Worm (Caenorhabditis elegans) whole organism, young adult: ENCODE results near the gene srx-85.

Experiments used
- B0019.2 ChIP-seq: fragments of 200-800 bp; sonication (Bioruptor generic); conservative IDR thresholded peaks from 2 replicates; pipeline ENCODE4 v1.3.6; 2022; ENCODE audit warnings: missing genetic modification reagents, missing genetic modification characterization, missing compliant biosample characterization
- C17E4.6 ChIP-seq: fragments of 200-800 bp; sonication (Bioruptor generic); IDR thresholded peaks from 2 replicates; pipeline ENCODE4 v1.3.6; 2022; ENCODE audit warnings: missing genetic modification reagents, missing genetic modification characterization, missing compliant biosample characterization
- F10E7.11 ChIP-seq: sonication (generic microtip); optimal IDR thresholded peaks from 2 replicates; lab custom pipeline; 2017; ENCODE audit warnings: mild to moderate bottlenecking, missing genetic modification characterization, moderate library complexity, missing compliant biosample characterization
- F23B12.7 ChIP-seq: sonication (generic microtip); optimal IDR thresholded peaks from 2 replicates; lab custom pipeline; 2017; ENCODE audit warnings: missing genetic modification characterization, mild to moderate bottlenecking, missing compliant biosample characterization, antibody characterized with exemption, moderate library complexity; ENCODE audit not compliant: insufficient read depth
- F33H1.4 ChIP-seq: fragments of 200-800 bp; sonication (Bioruptor generic); IDR thresholded peaks from 2 replicates; pipeline ENCODE4 v1.3.6; 2022; ENCODE audit warnings: missing genetic modification reagents, missing genetic modification characterization, missing compliant biosample characterization
- F37B4.10 ChIP-seq: fragments of 200-800 bp; sonication (Bioruptor generic); IDR thresholded peaks from 2 replicates; pipeline ENCODE4 v1.3.6; 2022; ENCODE audit warnings: missing genetic modification characterization, missing compliant biosample characterization
- F57A8.1 ChIP-seq: fragments of 200-800 bp; sonication (Bioruptor generic); optimal IDR thresholded peaks from 2 replicates; lab custom pipeline; 2018; ENCODE audit warnings: mild to moderate bottlenecking, missing genetic modification characterization, moderate library complexity, missing compliant biosample characterization
- F57C9.4 ChIP-seq: sonication (generic microtip); optimal IDR thresholded peaks from 2 replicates; lab custom pipeline; 2017; ENCODE audit warnings: mild to moderate bottlenecking, missing genetic modification characterization, missing compliant biosample characterization
- K12H6.12 ChIP-seq: fragments of 200-800 bp; sonication (Bioruptor generic); optimal IDR thresholded peaks from 2 replicates; lab custom pipeline; 2018; ENCODE audit warnings: mild to moderate bottlenecking, missing genetic modification characterization, missing compliant biosample characterization
- Y53F4B.3 ChIP-seq: fragments of 200-800 bp; sonication (Bioruptor generic); IDR thresholded peaks from 2 replicates; pipeline ENCODE4 v1.3.6; 2022; ENCODE audit warnings: missing genetic modification reagents, missing genetic modification characterization, missing compliant biosample characterization
- Y53G8AR.9 ChIP-seq: fragments of 200-800 bp; sonication (Bioruptor generic); conservative IDR thresholded peaks from 2 replicates; pipeline ENCODE4 v1.3.6; 2022; ENCODE audit warnings: missing genetic modification reagents, missing genetic modification characterization, missing compliant biosample characterization
- Y56A3A.18 ChIP-seq: fragments of 200-800 bp; sonication (Bioruptor generic); IDR thresholded peaks from 2 replicates; pipeline ENCODE4 v1.3.6; 2022; ENCODE audit warnings: missing genetic modification reagents, missing genetic modification characterization, missing compliant biosample characterization
- Y67H2A.10 ChIP-seq: fragments of 200-800 bp; sonication (Bioruptor generic); conservative IDR thresholded peaks from 2 replicates; pipeline ENCODE4 v1.3.6; 2022; ENCODE audit warnings: missing genetic modification reagents, missing genetic modification characterization, missing compliant biosample characterization
- Y79H2A.3 ChIP-seq: fragments of 200-800 bp; sonication (Bioruptor generic); conservative IDR thresholded peaks from 2 replicates; pipeline ENCODE4 v1.3.6; 2022; ENCODE audit warnings: missing genetic modification reagents, missing genetic modification characterization, missing compliant biosample characterization
- akir-1 ChIP-seq: fragments of 200-800 bp; sonication (Bioruptor generic); optimal IDR thresholded peaks from 2 replicates; lab custom pipeline; 2018; ENCODE audit warnings: mild to moderate bottlenecking, missing genetic modification characterization, moderate library complexity, missing compliant biosample characterization
- aptf-2 ChIP-seq: fragments of 200-800 bp; sonication (Bioruptor generic); conservative IDR thresholded peaks from 2 replicates; pipeline ENCODE4 v1.3.6; 2022; ENCODE audit warnings: missing genetic modification reagents, missing genetic modification characterization, missing compliant biosample characterization
- atf-7 ChIP-seq: sonication (generic microtip); optimal IDR thresholded peaks from 2 replicates; lab custom pipeline; 2017; ENCODE audit warnings: mild to moderate bottlenecking, missing genetic modification characterization, missing compliant biosample characterization
- athp-1 ChIP-seq: sonication (generic microtip); optimal IDR thresholded peaks from 2 replicates; lab custom pipeline; 2017; ENCODE audit warnings: mild to moderate bottlenecking, missing genetic modification characterization, missing compliant biosample characterization
- ccch-3 ChIP-seq: fragments of 200-800 bp; sonication (Bioruptor generic); optimal IDR thresholded peaks from 2 replicates; lab custom pipeline; 2018; ENCODE audit warnings: mild to moderate bottlenecking, missing genetic modification characterization, missing compliant biosample characterization
- cebp-2 ChIP-seq: fragments of 200-800 bp; sonication (Bioruptor generic); IDR thresholded peaks from 2 replicates; pipeline ENCODE4 v1.3.6; 2022; ENCODE audit warnings: missing genetic modification characterization, missing compliant biosample characterization
- ceh-100 ChIP-seq: fragments of 200-800 bp; sonication (Bioruptor generic); IDR thresholded peaks from 2 replicates; pipeline ENCODE4 v1.3.6; 2022; ENCODE audit warnings: missing genetic modification reagents, missing genetic modification characterization, missing compliant biosample characterization
- ceh-27 ChIP-seq: fragments of 200-800 bp; sonication (Bioruptor generic); optimal IDR thresholded peaks from 2 replicates; lab custom pipeline; 2018; ENCODE audit warnings: mild to moderate bottlenecking, missing genetic modification characterization, moderate library complexity, missing compliant biosample characterization
- ceh-40 ChIP-seq: fragments of 200-800 bp; sonication (Bioruptor generic); IDR thresholded peaks from 2 replicates; pipeline ENCODE4 v1.3.6; 2022; ENCODE audit warnings: missing genetic modification characterization, missing compliant biosample characterization
- ceh-58 ChIP-seq: fragments of 200-800 bp; sonication (Bioruptor generic); IDR thresholded peaks from 2 replicates; pipeline ENCODE4 v1.3.6; 2022; ENCODE audit warnings: missing genetic modification characterization, missing compliant biosample characterization
- die-1 ChIP-seq: sonication (generic microtip); optimal IDR thresholded peaks from 2 replicates; lab custom pipeline; 2016; ENCODE audit warnings: missing genotype, mild to moderate bottlenecking, missing genetic modification characterization, missing compliant biosample characterization
- dox-1 ChIP-seq: fragments of 200-800 bp; sonication (Bioruptor generic); IDR thresholded peaks from 2 replicates; pipeline ENCODE4 v1.3.6; 2022; ENCODE audit warnings: missing genetic modification reagents, missing genetic modification characterization, missing compliant biosample characterization
- him-1 ChIP-seq: sonication (generic microtip); optimal IDR thresholded peaks from 2 replicates; lab custom pipeline; 2016; ENCODE audit warnings: missing genotype, missing genetic modification reagents, missing genetic modification characterization, missing compliant biosample characterization
- hsf-1 ChIP-seq: fragments of 200-800 bp; sonication (Bioruptor generic); IDR thresholded peaks from 2 replicates; pipeline ENCODE4 v1.3.6; 2022; ENCODE audit warnings: missing genetic modification reagents, missing genetic modification characterization, missing compliant biosample characterization
- let-526 ChIP-seq: fragments of 200-800 bp; sonication (Bioruptor generic); IDR thresholded peaks from 2 replicates; pipeline ENCODE4 v1.3.6; 2022; ENCODE audit warnings: missing genetic modification reagents, missing genetic modification characterization, missing compliant biosample characterization
- let-607 ChIP-seq, 2 experiments: fragments of 200-800 bp in 1 of 2; sonication (Bioruptor generic) in 1 of 2; sonication (generic microtip) in 1 of 2; optimal IDR thresholded peaks; 2 replicates each; lab custom pipeline; 2016 to 2018; ENCODE audit warnings: mild to moderate bottlenecking in 2 of 2, missing compliant biosample characterization in 2 of 2, missing genetic modification characterization in 2 of 2, moderate library complexity in 2 of 2, missing genotype in 1 of 2
- lin-26 ChIP-seq: fragments of 200-800 bp; sonication (Bioruptor generic); IDR thresholded peaks from 2 replicates; pipeline ENCODE4 v1.3.6; 2022; ENCODE audit warnings: missing genetic modification reagents, missing genetic modification characterization, missing compliant biosample characterization
- lin-35 ChIP-seq, 3 experiments: fragments of 150-350 bp in 2 of 3; sonication (generic microtip) in 1 of 3; optimal IDR thresholded peaks; 2 replicates each; lab custom pipeline; 2014 to 2018; ENCODE audit warnings: missing biosample characterization in 3 of 3, missing genetic modification characterization in 3 of 3, missing genetic modification reagents in 3 of 3
- lin-54 ChIP-seq: fragments of 200-800 bp; sonication (Bioruptor generic); optimal IDR thresholded peaks from 2 replicates; lab custom pipeline; 2018; ENCODE audit warnings: mild to moderate bottlenecking, missing genetic modification characterization, missing compliant biosample characterization
- lir-1 ChIP-seq: fragments of 200-800 bp; sonication (Bioruptor generic); conservative IDR thresholded peaks from 2 replicates; pipeline ENCODE4 v1.3.6; 2022; ENCODE audit warnings: missing genetic modification reagents, missing genetic modification characterization, missing compliant biosample characterization
- lsy-27 ChIP-seq: sonication (generic microtip); optimal IDR thresholded peaks from 2 replicates; lab custom pipeline; 2017; ENCODE audit warnings: missing genetic modification characterization, mild to moderate bottlenecking, missing compliant biosample characterization, antibody characterized with exemption, missing genotype, borderline replicate concordance; ENCODE audit not compliant: insufficient read depth
- mes-4 ChIP-seq: sonication (generic microtip); optimal IDR thresholded peaks from 2 replicates; lab custom pipeline; 2016; ENCODE audit warnings: missing genotype, missing genetic modification characterization, missing compliant biosample characterization
- nhr-90 ChIP-seq: sonication (generic microtip); optimal IDR thresholded peaks from 2 replicates; lab custom pipeline; 2016; ENCODE audit warnings: missing genotype, mild to moderate bottlenecking, missing genetic modification characterization, missing compliant biosample characterization
- repo-1 ChIP-seq: sonication (generic microtip); optimal IDR thresholded peaks from 2 replicates; lab custom pipeline; 2017; ENCODE audit warnings: mild to moderate bottlenecking, missing genetic modification characterization, missing compliant biosample characterization
- sdz-38 ChIP-seq: sonication (generic microtip); optimal IDR thresholded peaks from 2 replicates; lab custom pipeline; 2016; ENCODE audit warnings: missing genotype, missing genetic modification characterization, missing compliant biosample characterization
- sea-2 ChIP-seq: fragments of 200-800 bp; sonication (Bioruptor generic); IDR thresholded peaks from 2 replicates; pipeline ENCODE4 v1.3.6; 2022; ENCODE audit warnings: missing genetic modification characterization, missing compliant biosample characterization
- snpc-3.4 ChIP-seq: sonication (generic microtip); optimal IDR thresholded peaks from 2 replicates; lab custom pipeline; 2017; ENCODE audit warnings: missing genetic modification characterization, mild to moderate bottlenecking, missing compliant biosample characterization, antibody characterized with exemption, moderate library complexity, missing genotype, missing genetic modification reagents
- sptf-2 ChIP-seq: fragments of 200-800 bp; sonication (Bioruptor generic); optimal IDR thresholded peaks from 2 replicates; lab custom pipeline; 2018; ENCODE audit warnings: mild to moderate bottlenecking, missing genetic modification characterization, missing compliant biosample characterization
- tbp1 ChIP-seq: fragments of 200-800 bp; sonication (Bioruptor generic); optimal IDR thresholded peaks from 2 replicates; lab custom pipeline; 2018; ENCODE audit warnings: mild to moderate bottlenecking, missing genetic modification characterization, missing compliant biosample characterization
- unc-62 ChIP-seq: fragments of 150-350 bp; optimal IDR thresholded peaks from 2 replicates; lab custom pipeline; 2014; ENCODE audit warnings: missing biosample characterization, missing genetic modification reagents, missing genetic modification characterization
- zfh-2 ChIP-seq: fragments of 200-800 bp; sonication (Bioruptor generic); conservative IDR thresholded peaks from 2 replicates; pipeline ENCODE4 v1.3.6; 2022; ENCODE audit warnings: missing genetic modification reagents, missing genetic modification characterization, missing compliant biosample characterization
- ztf-18 ChIP-seq: sonication (generic microtip); optimal IDR thresholded peaks from 2 replicates; lab custom pipeline; 2016; ENCODE audit warnings: missing genotype, mild to moderate bottlenecking, missing genetic modification characterization, missing compliant biosample characterization
- ztf-26 ChIP-seq: sonication (generic microtip); optimal IDR thresholded peaks from 2 replicates; lab custom pipeline; 2017; ENCODE audit warnings: missing genetic modification characterization, missing compliant biosample characterization
- ztf-3 ChIP-seq: fragments of 200-800 bp; sonication (Bioruptor generic); optimal IDR thresholded peaks from 2 replicates; lab custom pipeline; 2018; ENCODE audit warnings: mild to moderate bottlenecking, missing genetic modification characterization, missing compliant biosample characterization

srx-85 gene

ce11 chrV:11534495-11535189 is 17.8 kb upstream of the srx-85 start (continued):
- TF ChIP-seq lin-26 (GFP tag; lab: Robert Waterston, UW) = no peak
- no peak for TF ChIP-seq ztf-3 (GFP tag; lab: Kevin White, UChicago)
- no peak for TF ChIP-seq F23B12.7 (tag; lab: Kevin White, UChicago)
- no peak for TF ChIP-seq F33H1.4
- TF ChIP-seq let-607 (tag; optimal IDR thresholded peaks at IDR 0.05; lab: Kevin White, UChicago) = no peak
- TF ChIP-seq Y56A3A.18 = no peak
- no peak for TF ChIP-seq ceh-40 (GFP tag; lab: Robert Waterston, UW)
- TF ChIP-seq zfh-2 (GFP tag; lab: Robert Waterston, UW) = no peak
- no peak for TF ChIP-seq nhr-90 (tag; lab: Kevin White, UChicago)
- TF ChIP-seq sptf-2 (GFP tag; lab: Kevin White, UChicago) = no peak
- no peak for TF ChIP-seq ceh-58
- TF ChIP-seq lir-1 = no peak
- no peak for TF ChIP-seq cebp-2
- no peak for TF ChIP-seq K12H6.12 (tag; lab: Kevin White, UChicago)
- TF ChIP-seq unc-62 (GFP tag; lab: Kevin White, UChicago) = no peak
- peak; percentile 2 for TF ChIP-seq lsy-27
- TF ChIP-seq atf-7 = no peak
- TF ChIP-seq Y79H2A.3 (GFP tag; lab: Robert Waterston, UW) = no peak
- no peak for TF ChIP-seq athp-1 (tag; lab: Kevin White, UChicago)
- no peak for TF ChIP-seq C17E4.6 (GFP tag; lab: Robert Waterston, UW)
- TF ChIP-seq him-1 = no peak
- TF ChIP-seq Y67H2A.10 (GFP tag; lab: Robert Waterston, UW) = no peak
- TF ChIP-seq ceh-100 (GFP tag; lab: Robert Waterston, UW) = no peak
- no peak for TF ChIP-seq aptf-2 (GFP tag; lab: Robert Waterston, UW)
- TF ChIP-seq repo-1 (tag; lab: Kevin White, UChicago) = no peak
- TF ChIP-seq dox-1 (GFP tag; lab: Robert Waterston, UW) = no peak
- no peak for TF ChIP-seq akir-1 (GFP tag; lab: Kevin White, UChicago)
- no peak for TF ChIP-seq ztf-18 (tag; lab: Kevin White, UChicago)
- TF ChIP-seq Y53G8AR.9 (GFP tag; lab: Robert Waterston, UW) = no peak
- no peak for TF ChIP-seq die-1
- no peak for TF ChIP-seq F10E7.11
- no peak for TF ChIP-seq hsf-1 (GFP tag; lab: Robert Waterston, UW)

ce11 chrV:11535504-11536062 is 16.9 kb upstream of the srx-85 start:
- no peak for TF ChIP-seq B0019.2
- no peak for TF ChIP-seq lsy-27
- TF ChIP-seq ccch-3 (GFP tag; lab: Kevin White, UChicago) = no peak
- no peak for TF ChIP-seq mes-4 (tag; lab: Kevin White, UChicago)
- no peak for TF ChIP-seq ceh-27 (GFP tag; lab: Kevin White, UChicago)
- no peak for TF ChIP-seq sea-2 (GFP tag; lab: Robert Waterston, UW)
- TF ChIP-seq F37B4.10 = no peak
- TF ChIP-seq sdz-38 (tag; lab: Kevin White, UChicago) = no peak
- no peak for TF ChIP-seq F23B12.7 (tag; lab: Kevin White, UChicago)
- no peak for TF ChIP-seq ceh-40 (GFP tag; lab: Robert Waterston, UW)
- TF ChIP-seq ztf-26 (tag; lab: Kevin White, UChicago) = peak; percentile 47
- TF ChIP-seq snpc-3.4 (tag; lab: Kevin White, UChicago) = no peak
- peak; percentile 55 for TF ChIP-seq Y53G8AR.9 (GFP tag; lab: Robert Waterston, UW)
- TF ChIP-seq lin-54 = no peak
- TF ChIP-seq let-526 (GFP tag; lab: Robert Waterston, UW) = no peak
- TF ChIP-seq F57C9.4 (tag; lab: Kevin White, UChicago) = no peak
- peak in 1 of 3 experiments; percentile 47 for TF ChIP-seq lin-35 (GFP tag; optimal IDR thresholded peaks at IDR 0.05; lab: Kevin White, UChicago)
- no peak for TF ChIP-seq Y53F4B.3
- no peak for TF ChIP-seq F57A8.1 (GFP tag; lab: Kevin White, UChicago)
- TF ChIP-seq tbp1 = no peak
